Worm (Caenorhabditis elegans) whole organism, young adult: ENCODE results near the gene F46B3.23.
"Not testable (repeated sequence)": the region's sequence is repeated elsewhere in the genome, so short reads cannot be mapped to it uniquely, and the experiment has no call there.

Experiments
- B0261.1 ChIP-seq: sonication (generic microtip); optimal IDR thresholded peaks from 2 replicates; lab custom pipeline; 2016; ENCODE audit warnings: mild to moderate bottlenecking, missing genetic modification characterization, moderate library complexity, missing compliant biosample characterization
- F10E7.11 ChIP-seq: sonication (generic microtip); optimal IDR thresholded peaks from 2 replicates; lab custom pipeline; 2017; ENCODE audit warnings: mild to moderate bottlenecking, missing genetic modification characterization, moderate library complexity, missing compliant biosample characterization
- F23B12.7 ChIP-seq: sonication (generic microtip); optimal IDR thresholded peaks from 2 replicates; lab custom pipeline; 2017; ENCODE audit warnings: missing genetic modification characterization, mild to moderate bottlenecking, missing compliant biosample characterization, antibody characterized with exemption, moderate library complexity; ENCODE audit not compliant: insufficient read depth
- F49E8.2 ChIP-seq: sonication (generic microtip); optimal IDR thresholded peaks from 3 replicates; lab custom pipeline; 2017; ENCODE audit warnings: missing genetic modification characterization, mild to moderate bottlenecking, missing compliant biosample characterization, antibody characterized with exemption, moderate library complexity; ENCODE audit not compliant: insufficient read depth
- F55B11.4 ChIP-seq: sonication (generic microtip); optimal IDR thresholded peaks from 2 replicates; lab custom pipeline; 2016; ENCODE audit warnings: missing compliant biosample characterization, missing genetic modification characterization, borderline replicate concordance; ENCODE audit not compliant: insufficient read depth
- F57C9.4 ChIP-seq: sonication (generic microtip); optimal IDR thresholded peaks from 2 replicates; lab custom pipeline; 2017; ENCODE audit warnings: mild to moderate bottlenecking, missing genetic modification characterization, missing compliant biosample characterization
- K11D2.4 ChIP-seq: fragments of 200-800 bp; sonication (Bioruptor generic); IDR thresholded peaks from 2 replicates; pipeline ENCODE4 v1.3.6; 2022; ENCODE audit warnings: missing genetic modification reagents, missing genetic modification characterization, missing compliant biosample characterization
- Y53F4B.3 ChIP-seq: fragments of 200-800 bp; sonication (Bioruptor generic); IDR thresholded peaks from 2 replicates; pipeline ENCODE4 v1.3.6; 2022; ENCODE audit warnings: missing genetic modification reagents, missing genetic modification characterization, missing compliant biosample characterization
- Y95B8A.8 ChIP-seq: fragments of 200-800 bp; sonication (Bioruptor generic); IDR thresholded peaks from 2 replicates; pipeline ENCODE4 v1.3.6; 2022; ENCODE audit warnings: missing genetic modification reagents, missing genetic modification characterization, missing compliant biosample characterization
- ZK185.1 ChIP-seq: sonication (generic microtip); optimal IDR thresholded peaks from 2 replicates; lab custom pipeline; 2016; ENCODE audit warnings: mild to moderate bottlenecking, missing genetic modification characterization, missing compliant biosample characterization; ENCODE audit not compliant: poor library complexity, severe bottlenecking
- ama-1 ChIP-seq, 3 experiments: fragments of 150-350 bp in 1 of 3; sonication (generic microtip) in 2 of 3; optimal IDR thresholded peaks; 2 replicates each; lab custom pipeline; 2014 to 2018; ENCODE audit warnings: missing biosample characterization in 2 of 3, missing genetic modification characterization in 2 of 3, missing genetic modification reagents in 2 of 3
- aptf-3 ChIP-seq: fragments of 200-800 bp; sonication (Bioruptor generic); IDR thresholded peaks from 2 replicates; pipeline ENCODE4 v1.3.6; 2022; ENCODE audit warnings: missing genetic modification characterization, missing compliant biosample characterization
- bed-1 ChIP-seq: fragments of 200-800 bp; sonication (Bioruptor generic); IDR thresholded peaks from 2 replicates; pipeline ENCODE4 v1.3.6; 2022; ENCODE audit warnings: missing genetic modification reagents, missing genetic modification characterization, missing compliant biosample characterization
- ceh-91 ChIP-seq: fragments of 200-800 bp; sonication (Bioruptor generic); IDR thresholded peaks from 2 replicates; pipeline ENCODE4 v1.3.6; 2022; ENCODE audit warnings: missing genetic modification reagents, missing genetic modification characterization, missing compliant biosample characterization
- die-1 ChIP-seq: sonication (generic microtip); optimal IDR thresholded peaks from 2 replicates; lab custom pipeline; 2016; ENCODE audit warnings: missing genotype, mild to moderate bottlenecking, missing genetic modification characterization, missing compliant biosample characterization
- dpl-1 ChIP-seq: fragments of 150-350 bp; optimal IDR thresholded peaks from 2 replicates; lab custom pipeline; 2014; ENCODE audit warnings: missing biosample characterization, missing genetic modification reagents, missing genetic modification characterization
- egl-44 ChIP-seq: fragments of 200-800 bp; sonication (Bioruptor generic); IDR thresholded peaks from 2 replicates; pipeline ENCODE4 v1.3.6; 2022; ENCODE audit warnings: missing genetic modification reagents, missing genetic modification characterization, missing compliant biosample characterization
- ekl-4 ChIP-seq: fragments of 200-800 bp; sonication (Bioruptor generic); IDR thresholded peaks from 2 replicates; pipeline ENCODE4 v1.3.6; 2022; ENCODE audit warnings: missing genetic modification reagents, missing genetic modification characterization, missing compliant biosample characterization
- gei-17 ChIP-seq: fragments of 200-800 bp; sonication (Bioruptor generic); optimal IDR thresholded peaks from 2 replicates; lab custom pipeline; 2018; ENCODE audit warnings: mild to moderate bottlenecking, missing genetic modification characterization, missing compliant biosample characterization
- hrde-1 ChIP-seq: sonication (generic microtip); optimal IDR thresholded peaks from 2 replicates; lab custom pipeline; 2016; ENCODE audit warnings: missing genetic modification characterization, mild to moderate bottlenecking, missing compliant biosample characterization, moderate library complexity, missing genotype, missing genetic modification reagents, borderline replicate concordance
- lin-35 ChIP-seq, 3 experiments: fragments of 150-350 bp in 2 of 3; sonication (generic microtip) in 1 of 3; optimal IDR thresholded peaks; 2 replicates each; lab custom pipeline; 2014 to 2018; ENCODE audit warnings: missing biosample characterization in 3 of 3, missing genetic modification characterization in 3 of 3, missing genetic modification reagents in 3 of 3
- lin-40 ChIP-seq: sonication (generic microtip); optimal IDR thresholded peaks from 2 replicates; lab custom pipeline; 2016; ENCODE audit warnings: missing genetic modification characterization, mild to moderate bottlenecking, missing compliant biosample characterization, missing genotype, missing genetic modification reagents
- lsy-27 ChIP-seq: sonication (generic microtip); optimal IDR thresholded peaks from 2 replicates; lab custom pipeline; 2017; ENCODE audit warnings: missing genetic modification characterization, mild to moderate bottlenecking, missing compliant biosample characterization, antibody characterized with exemption, missing genotype, borderline replicate concordance; ENCODE audit not compliant: insufficient read depth
- mcd-1 ChIP-seq: fragments of 200-800 bp; sonication (Bioruptor generic); IDR thresholded peaks from 2 replicates; pipeline ENCODE4 v1.3.6; 2022; ENCODE audit warnings: missing genetic modification reagents, missing genetic modification characterization, missing compliant biosample characterization
- mel-28 ChIP-seq: sonication (generic microtip); optimal IDR thresholded peaks from 2 replicates; lab custom pipeline; 2016; ENCODE audit warnings: borderline replicate concordance, mild to moderate bottlenecking, missing genetic modification characterization, missing compliant biosample characterization
- nfya-1 ChIP-seq: sonication (generic microtip); optimal IDR thresholded peaks from 2 replicates; lab custom pipeline; 2017; ENCODE audit warnings: antibody characterized with exemption, missing compliant biosample characterization, missing genetic modification characterization, borderline replicate concordance; ENCODE audit not compliant: insufficient read depth
- nfya-2 ChIP-seq: fragments of 200-800 bp; sonication (Bioruptor generic); IDR thresholded peaks from 2 replicates; pipeline ENCODE4 v1.3.6; 2022; ENCODE audit warnings: missing genetic modification reagents, missing genetic modification characterization, missing compliant biosample characterization
- nhr-27 ChIP-seq: fragments of 200-800 bp; sonication (Bioruptor generic); optimal IDR thresholded peaks from 2 replicates; lab custom pipeline; 2018; ENCODE audit warnings: mild to moderate bottlenecking, missing genetic modification characterization, moderate library complexity, missing compliant biosample characterization
- nhr-90 ChIP-seq: sonication (generic microtip); optimal IDR thresholded peaks from 2 replicates; lab custom pipeline; 2016; ENCODE audit warnings: missing genotype, mild to moderate bottlenecking, missing genetic modification characterization, missing compliant biosample characterization
- rec-8 ChIP-seq, 2 experiments: sonication (generic microtip); optimal IDR thresholded peaks; 2 replicates each; lab custom pipeline; 2016; ENCODE audit warnings: mild to moderate bottlenecking in 2 of 2, missing genetic modification characterization in 2 of 2, missing genetic modification reagents in 2 of 2, missing genotype in 2 of 2, missing biosample characterization in 1 of 2, missing compliant biosample characterization in 1 of 2, moderate library complexity in 1 of 2
- sea-2 ChIP-seq: fragments of 200-800 bp; sonication (Bioruptor generic); IDR thresholded peaks from 2 replicates; pipeline ENCODE4 v1.3.6; 2022; ENCODE audit warnings: missing genetic modification characterization, missing compliant biosample characterization
- tbx-9 ChIP-seq: sonication (generic microtip); optimal IDR thresholded peaks from 2 replicates; lab custom pipeline; 2016; ENCODE audit warnings: borderline replicate concordance, missing genetic modification characterization, inconsistent platforms, missing compliant biosample characterization
- tlf-1 ChIP-seq: fragments of 200-800 bp; sonication (Bioruptor generic); optimal IDR thresholded peaks from 2 replicates; lab custom pipeline; 2018; ENCODE audit warnings: mild to moderate bottlenecking, missing genetic modification characterization, missing compliant biosample characterization
- xnd-1 ChIP-seq: sonication (generic microtip); optimal IDR thresholded peaks from 2 replicates; lab custom pipeline; 2016; ENCODE audit warnings: missing genotype, missing genetic modification reagents, missing genetic modification characterization, missing compliant biosample characterization
- zfh-2 ChIP-seq: fragments of 200-800 bp; sonication (Bioruptor generic); conservative IDR thresholded peaks from 2 replicates; pipeline ENCODE4 v1.3.6; 2022; ENCODE audit warnings: missing genetic modification reagents, missing genetic modification characterization, missing compliant biosample characterization
- ztf-18 ChIP-seq: sonication (generic microtip); optimal IDR thresholded peaks from 2 replicates; lab custom pipeline; 2016; ENCODE audit warnings: missing genotype, mild to moderate bottlenecking, missing genetic modification characterization, missing compliant biosample characterization
- ztf-3 ChIP-seq: fragments of 200-800 bp; sonication (Bioruptor generic); optimal IDR thresholded peaks from 2 replicates; lab custom pipeline; 2018; ENCODE audit warnings: mild to moderate bottlenecking, missing genetic modification characterization, missing compliant biosample characterization

Gene F46B3.23

DNA sequence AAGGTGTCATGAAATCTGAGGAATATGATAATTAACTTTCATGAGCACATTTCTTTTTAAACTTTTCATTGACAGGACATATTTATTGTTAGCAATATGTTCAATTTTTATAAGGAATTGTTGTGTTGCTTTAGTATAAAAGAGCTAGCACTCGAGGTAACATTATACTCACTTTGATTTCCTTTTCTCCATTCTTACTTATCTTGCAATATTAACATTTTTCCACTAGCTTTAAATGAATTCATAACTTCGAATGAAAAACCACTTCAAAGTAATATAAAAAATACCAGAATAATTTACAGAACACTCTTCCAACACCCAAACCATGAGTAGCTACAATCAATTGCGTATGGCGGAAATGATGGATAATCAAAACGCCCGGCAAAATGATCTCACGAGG lies 33.1 kb downstream of the F46B3.23 start, which contains the start of gene F26F2.5:
F26F2.5 (plus strand) TSS at position 301 of the 400 bp plus-strand sequence.
- no peak for TF ChIP-seq tbx-9 (tag; lab: Kevin White, UChicago)
- TF ChIP-seq ekl-4 (GFP tag; lab: Robert Waterston, UW): no peak
- TF ChIP-seq rec-8 (tag; optimal IDR thresholded peaks at IDR 0.05; lab: Kevin White, UChicago): no peak
- TF ChIP-seq B0261.1: no peak
- TF ChIP-seq nhr-90 (tag; lab: Kevin White, UChicago): no peak
- no peak for TF ChIP-seq F23B12.7 (tag; lab: Kevin White, UChicago)
- no peak for TF ChIP-seq F55B11.4 (tag; lab: Kevin White, UChicago)
- TF ChIP-seq sea-2 (GFP tag; lab: Robert Waterston, UW): no peak
- no peak for TF ChIP-seq lsy-27 (tag; lab: Kevin White, UChicago)
- no peak for TF ChIP-seq lin-40 (tag; lab: Kevin White, UChicago)
- TF ChIP-seq hrde-1: no peak
- TF ChIP-seq lin-35 (GFP tag; optimal IDR thresholded peaks at IDR 0.05; lab: Kevin White, UChicago): no peak
- no peak for TF ChIP-seq nhr-27 (tag; lab: Kevin White, UChicago)
- no peak for TF ChIP-seq K11D2.4 (GFP tag; lab: Robert Waterston, UW)
- TF ChIP-seq xnd-1: no peak
- TF ChIP-seq ZK185.1 (tag; lab: Kevin White, UChicago): no peak
- TF ChIP-seq nfya-1 (tag; lab: Kevin White, UChicago): no peak
- TF ChIP-seq F10E7.11 (tag; lab: Kevin White, UChicago): no peak

DNA sequence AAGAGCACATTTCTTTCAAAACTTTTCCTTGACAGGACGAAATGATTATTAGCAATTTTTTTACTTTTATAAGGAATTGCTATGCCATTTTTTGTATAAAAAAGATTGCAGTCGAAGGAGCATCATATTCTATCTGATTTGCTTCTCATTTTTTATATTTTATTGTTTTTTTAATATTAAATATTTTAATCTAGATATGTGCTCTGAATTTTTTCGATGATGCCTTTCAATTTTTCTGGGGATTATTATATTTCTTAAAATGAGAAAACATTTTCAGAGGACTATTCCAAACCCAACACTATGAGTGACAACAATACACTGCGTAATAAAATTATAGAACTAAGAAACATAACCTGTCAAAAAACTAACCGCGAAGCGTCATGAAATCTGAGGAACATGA lies 37.5 kb downstream of the F46B3.23 start, which contains the start of gene F26F2.4:
F26F2.4 (plus strand) TSS at position 301 of the 400 bp plus-strand sequence.
- TF ChIP-seq bed-1, mcd-1, egl-44 (GFP tag; lab: Robert Waterston, UW): not testable (repeated sequence)

DNA sequence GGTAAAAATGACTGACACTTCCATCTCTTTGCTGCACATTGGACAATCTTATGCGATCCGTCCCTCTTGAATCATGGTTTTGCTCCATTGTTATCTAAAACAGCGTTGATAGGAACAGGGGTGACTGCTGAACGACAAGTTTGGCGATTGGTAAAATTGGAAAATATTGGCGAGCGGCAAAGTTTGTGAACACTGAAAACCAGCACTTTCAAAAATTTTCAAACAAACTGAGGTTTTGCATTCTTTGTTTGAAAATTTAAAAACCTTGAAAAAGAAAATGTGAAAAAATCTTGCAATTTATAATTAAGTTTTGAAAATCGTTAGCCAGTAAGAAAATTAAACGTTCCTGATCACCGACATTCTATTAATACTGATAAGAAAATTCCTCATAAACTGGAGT lies 40.1 kb downstream of the F46B3.23 start, which contains the start of gene F26F2.3:
F26F2.3 (minus strand) TSS at position 101 of the 400 bp plus-strand sequence.
- no peak for TF ChIP-seq tlf-1 (GFP tag; lab: Kevin White, UChicago)
- no peak for TF ChIP-seq zfh-2 (GFP tag; lab: Robert Waterston, UW)
- TF ChIP-seq ztf-3: no peak
- no peak for TF ChIP-seq dpl-1 (GFP tag; lab: Kevin White, UChicago)

DNA sequence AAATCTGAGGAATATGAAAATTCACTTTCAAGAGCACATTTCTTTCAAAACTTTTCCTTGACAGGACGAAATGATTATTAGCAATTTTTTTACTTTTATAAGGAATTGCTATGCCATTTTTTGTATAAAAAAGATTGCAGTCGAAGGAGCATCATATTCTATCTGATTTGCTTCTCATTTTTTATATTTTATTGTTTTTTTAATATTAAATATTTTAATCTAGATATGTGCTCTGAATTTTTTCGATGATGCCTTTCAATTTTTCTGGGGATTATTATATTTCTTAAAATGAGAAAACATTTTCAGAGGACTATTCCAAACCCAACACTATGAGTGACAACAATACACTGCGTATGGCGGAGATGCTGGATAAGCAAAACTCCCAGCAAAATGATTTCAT lies 42.5 kb downstream of the F46B3.23 start, which contains the start of gene F26F2.13:
F26F2.13 (plus strand) TSS at position 301 of the 400 bp plus-strand sequence.
- not testable (repeated sequence) for TF ChIP-seq mel-28 (tag; lab: Kevin White, UChicago); dpl-1 (GFP tag; lab: Kevin White, UChicago); Y53F4B.3 (GFP tag; lab: Robert Waterston, UW)

DNA sequence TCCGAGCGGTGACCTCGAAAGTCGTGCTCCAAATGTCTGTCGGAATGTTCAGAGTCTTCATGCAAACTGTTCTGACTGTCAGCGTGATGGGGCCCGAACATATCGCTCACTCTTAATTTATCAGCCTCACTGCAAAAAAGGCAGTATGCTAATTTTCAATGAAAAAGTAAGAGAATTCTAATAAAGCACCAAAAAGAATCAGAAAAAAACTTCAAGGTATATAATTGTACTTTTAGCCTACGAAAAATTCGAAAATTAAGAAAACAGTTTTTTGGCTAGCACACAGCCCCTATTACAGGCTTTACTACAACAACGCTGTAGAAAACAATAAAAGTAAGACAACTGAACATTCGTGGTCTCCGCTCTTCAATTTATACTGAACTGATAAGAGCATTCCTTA lies 44.7 kb downstream of the F46B3.23 start, which contains the start of gene F26F2.1:
F26F2.1 (minus strand) TSS at position 101 of the 400 bp plus-strand sequence.
- TF ChIP-seq Y53F4B.3 (GFP tag; lab: Robert Waterston, UW): no peak
- TF ChIP-seq ama-1 (optimal IDR thresholded peaks at IDR 0.05; lab: Kevin White, UChicago): no peak
- no peak for TF ChIP-seq ama-1 (GFP tag; optimal IDR thresholded peaks at IDR 0.05; lab: Kevin White, UChicago)
- no peak for TF ChIP-seq ceh-91 (GFP tag; lab: Robert Waterston, UW)
- TF ChIP-seq F57C9.4 (tag; lab: Kevin White, UChicago): no peak
- no peak for TF ChIP-seq aptf-3 (GFP tag; lab: Robert Waterston, UW)
- TF ChIP-seq nfya-2 (GFP tag; lab: Robert Waterston, UW): no peak
- no peak for TF ChIP-seq B0261.1
- TF ChIP-seq F49E8.2 (tag; lab: Kevin White, UChicago): no peak
- no peak for TF ChIP-seq Y95B8A.8 (GFP tag; lab: Robert Waterston, UW)
- no peak for TF ChIP-seq gei-17
- no peak for TF ChIP-seq die-1 (tag; lab: Kevin White, UChicago)
- TF ChIP-seq ztf-18 (tag; lab: Kevin White, UChicago): no peak
- TF ChIP-seq, all 124 proteins: peak for 0
